Worm (Caenorhabditis elegans): ENCODE measurements around the gene C56G2.9.

DNA sequence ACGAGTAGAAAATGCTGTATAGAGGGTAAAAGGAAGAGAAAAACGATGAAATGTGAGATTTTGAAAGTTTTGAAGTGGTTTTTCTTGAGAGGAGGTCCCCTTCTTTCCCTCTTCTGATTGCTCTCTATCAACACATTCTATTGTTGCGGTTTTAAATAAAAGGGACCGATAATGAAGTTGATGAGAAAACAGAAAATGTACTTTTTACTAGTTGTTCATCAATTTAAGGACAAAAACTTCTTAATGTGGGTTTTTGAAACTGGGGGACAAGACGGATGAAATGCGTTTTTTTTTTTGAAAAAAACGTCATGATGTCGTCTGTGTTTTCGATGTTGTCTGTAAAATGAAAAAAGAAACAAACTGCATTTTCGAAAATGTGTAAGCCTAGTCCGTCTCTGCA, 26.3 kb downstream of the C56G2.9 start:
- TF ChIP-seq ref-1 (GFP tag; conservative IDR thresholded peaks at IDR 0.05) = no peak
- TF ChIP-seq flt-1 (GFP tag; IDR thresholded peaks at IDR 0.05) = no peak
- no peak for TF ChIP-seq ztf-23 (GFP tag; IDR thresholded peaks at IDR 0.05)
- no peak for TF ChIP-seq med-1 (GFP tag; optimal IDR thresholded peaks at IDR 0.05; ENCODE audit: insufficient read depth)
- TF ChIP-seq T22C8.4 (GFP tag; IDR thresholded peaks at IDR 0.05) = no peak
- TF ChIP-seq tab-1 (GFP tag; IDR thresholded peaks at IDR 0.05) = no peak
- TF ChIP-seq cog-1 (tag; optimal IDR thresholded peaks at IDR 0.05) = no peak
